Worm (Caenorhabditis elegans) whole organism, L4 larva: Measurements from ENCODE around the gene atg-2.
A peak's percentile ranks its signal among the peaks of the same experiment; 100 is the strongest.

Experiments used
- D1046.2 ChIP-seq: fragments of 200-800 bp; sonication (Bioruptor generic); IDR thresholded peaks from 2 replicates; pipeline ENCODE4 v1.3.6; 2022; ENCODE audit warnings: missing genetic modification characterization, missing compliant biosample characterization
- T20F7.1 ChIP-seq: fragments of 200-800 bp; sonication (Bioruptor generic); optimal IDR thresholded peaks from 2 replicates; lab custom pipeline; 2018; ENCODE audit warnings: mild to moderate bottlenecking, missing genetic modification characterization, missing compliant biosample characterization
- Y105C5A.15 ChIP-seq: fragments of 200-800 bp; sonication (Bioruptor generic); IDR thresholded peaks from 2 replicates; pipeline ENCODE4 v1.3.6; 2022; ENCODE audit warnings: missing genetic modification characterization, missing compliant biosample characterization
- Y75B8A.6 ChIP-seq: fragments of 200-800 bp; sonication (Bioruptor generic); IDR thresholded peaks from 2 replicates; pipeline ENCODE4 v1.3.6; 2022; ENCODE audit warnings: missing genetic modification reagents, missing genetic modification characterization, missing compliant biosample characterization
- ZK337.2 ChIP-seq: fragments of 200-800 bp; sonication (Bioruptor generic); IDR thresholded peaks from 2 replicates; pipeline ENCODE4 v1.3.6; 2022; ENCODE audit warnings: missing genetic modification reagents, missing genetic modification characterization, missing compliant biosample characterization
- aha-1 ChIP-seq: fragments of 150-350 bp; peaks from one replicate; lab custom pipeline; 2014; ENCODE audit warnings: missing biosample characterization, missing genetic modification characterization
- ceh-28 ChIP-seq: fragments of 150-350 bp; optimal IDR thresholded peaks from 2 replicates; lab custom pipeline; 2014; ENCODE audit warnings: missing biosample characterization, missing genetic modification reagents, missing genetic modification characterization
- ceh-82 ChIP-seq: sonication (generic microtip); optimal IDR thresholded peaks from 2 replicates; lab custom pipeline; 2017; ENCODE audit warnings: missing biosample characterization, missing genetic modification characterization
- daf-12 ChIP-seq: fragments of 150-350 bp; optimal IDR thresholded peaks from 2 replicates; lab custom pipeline; 2014; ENCODE audit warnings: missing biosample characterization, missing genetic modification reagents, missing genetic modification characterization
- daf-16 ChIP-seq, 3 experiments: sonication (generic microtip); optimal IDR thresholded peaks; 2 replicates each; lab custom pipeline; 2016 to 2017; ENCODE audit warnings: missing genetic modification characterization in 3 of 3, missing genetic modification reagents in 3 of 3, mild to moderate bottlenecking in 2 of 3, missing compliant biosample characterization in 2 of 3, missing biosample characterization in 1 of 3, moderate library complexity in 1 of 3
- daf-19 ChIP-seq: fragments of 200-800 bp; sonication (Bioruptor generic); conservative IDR thresholded peaks from 2 replicates; pipeline ENCODE4 v1.3.6; 2022; ENCODE audit warnings: missing genetic modification characterization, missing compliant biosample characterization
- dmd-6 ChIP-seq: fragments of 200-800 bp; sonication (Bioruptor generic); IDR thresholded peaks from 2 replicates; pipeline ENCODE4 v1.3.6; 2022; ENCODE audit warnings: missing genetic modification reagents, missing genetic modification characterization, missing compliant biosample characterization
- dve-1 ChIP-seq: sonication (generic microtip); optimal IDR thresholded peaks from 2 replicates; lab custom pipeline; 2017; ENCODE audit warnings: antibody characterized with exemption, mild to moderate bottlenecking, missing genetic modification characterization, missing compliant biosample characterization; ENCODE audit not compliant: insufficient read depth
- egl-43 ChIP-seq: fragments of 200-800 bp; sonication (Bioruptor generic); IDR thresholded peaks from 2 replicates; pipeline ENCODE4 v1.3.6; 2022; ENCODE audit warnings: missing genetic modification reagents, missing genetic modification characterization, missing compliant biosample characterization
- hlh-11 ChIP-seq: fragments of 200-800 bp; sonication (Bioruptor generic); optimal IDR thresholded peaks from 2 replicates; lab custom pipeline; 2018; ENCODE audit warnings: mild to moderate bottlenecking, missing genetic modification characterization, missing compliant biosample characterization
- hlh-30 ChIP-seq: sonication (generic microtip); optimal IDR thresholded peaks from 2 replicates; lab custom pipeline; 2017; ENCODE audit warnings: antibody characterized with exemption, mild to moderate bottlenecking, missing genetic modification characterization, missing compliant biosample characterization; ENCODE audit not compliant: insufficient read depth
- jun-1 ChIP-seq: fragments of 150-350 bp; optimal IDR thresholded peaks from 2 replicates; lab custom pipeline; 2014; ENCODE audit warnings: missing biosample characterization, missing genetic modification reagents, missing genetic modification characterization
- lsy-2 ChIP-seq, 2 experiments: fragments of 150-350 bp in 1 of 2; sonication (generic microtip) in 1 of 2; optimal IDR thresholded peaks; 2 replicates each; lab custom pipeline; 2014 to 2017; ENCODE audit warnings: missing biosample characterization in 2 of 2, missing genetic modification characterization in 2 of 2
- madf-9 ChIP-seq: fragments of 200-800 bp; sonication (Bioruptor generic); conservative IDR thresholded peaks from 2 replicates; pipeline ENCODE4 v1.3.6; 2022; ENCODE audit warnings: missing genetic modification reagents, missing genetic modification characterization, missing compliant biosample characterization
- mdl-1 ChIP-seq, 2 experiments: fragments of 150-350 bp in 1 of 2; sonication (generic microtip) in 1 of 2; optimal IDR thresholded peaks; 2 replicates each; lab custom pipeline; 2014 to 2017; ENCODE audit warnings: missing biosample characterization in 2 of 2, missing genetic modification characterization in 2 of 2
- mdt-29 ChIP-seq: fragments of 200-800 bp; sonication (Bioruptor generic); IDR thresholded peaks from 2 replicates; pipeline ENCODE4 v1.3.6; 2022; ENCODE audit warnings: missing genetic modification reagents, missing genetic modification characterization, missing compliant biosample characterization
- mep-1 ChIP-seq: fragments of 150-350 bp; sonication (generic microtip); optimal IDR thresholded peaks from 3 replicates; lab custom pipeline; 2014; ENCODE audit warnings: missing biosample characterization, missing genetic modification characterization
- mes-2 ChIP-seq: sonication (generic microtip); optimal IDR thresholded peaks from 2 replicates; lab custom pipeline; 2016; ENCODE audit warnings: missing genotype, mild to moderate bottlenecking, missing genetic modification characterization, missing compliant biosample characterization; ENCODE audit not compliant: poor library complexity, severe bottlenecking
- mxl-3 ChIP-seq: fragments of 200-800 bp; sonication (Bioruptor generic); optimal IDR thresholded peaks from 2 replicates; lab custom pipeline; 2018; ENCODE audit warnings: mild to moderate bottlenecking, missing genetic modification characterization, missing compliant biosample characterization
- nhr-10 ChIP-seq: fragments of 150-350 bp; optimal IDR thresholded peaks from 2 replicates; lab custom pipeline; 2014; ENCODE audit warnings: missing biosample characterization, missing genetic modification characterization
- nhr-102 ChIP-seq: sonication (generic microtip); optimal IDR thresholded peaks from 2 replicates; lab custom pipeline; 2016; ENCODE audit warnings: mild to moderate bottlenecking, missing genetic modification characterization, moderate library complexity, missing compliant biosample characterization
- nhr-111 ChIP-seq: fragments of 200-800 bp; sonication (Bioruptor generic); optimal IDR thresholded peaks from 2 replicates; lab custom pipeline; 2018; ENCODE audit warnings: mild to moderate bottlenecking, missing genetic modification characterization, missing compliant biosample characterization
- nhr-28 ChIP-seq: fragments of 150-350 bp; optimal IDR thresholded peaks from 2 replicates; lab custom pipeline; 2014; ENCODE audit warnings: missing biosample characterization, missing genetic modification characterization
- nhr-48 ChIP-seq: sonication (generic microtip); optimal IDR thresholded peaks from 2 replicates; lab custom pipeline; 2016; ENCODE audit warnings: mild to moderate bottlenecking, missing genetic modification characterization, missing compliant biosample characterization
- pqm-1 ChIP-seq: sonication (generic microtip); optimal IDR thresholded peaks from 2 replicates; lab custom pipeline; 2017; ENCODE audit warnings: missing biosample characterization, missing genetic modification characterization
- saeg-2 ChIP-seq: fragments of 200-800 bp; sonication (Bioruptor generic); IDR thresholded peaks from 2 replicates; pipeline ENCODE4 v1.3.6; 2022; ENCODE audit warnings: missing genetic modification reagents, missing genetic modification characterization, missing compliant biosample characterization
- sdz-12 ChIP-seq: fragments of 200-800 bp; sonication (Bioruptor generic); optimal IDR thresholded peaks from 2 replicates; lab custom pipeline; 2018; ENCODE audit warnings: mild to moderate bottlenecking, missing genetic modification characterization, missing compliant biosample characterization
- skn-1 ChIP-seq: fragments of 150-350 bp; optimal IDR thresholded peaks from 2 replicates; lab custom pipeline; 2014; ENCODE audit warnings: missing biosample characterization, missing genetic modification characterization
- spr-1 ChIP-seq: sonication (generic microtip); optimal IDR thresholded peaks from 2 replicates; lab custom pipeline; 2016; ENCODE audit warnings: mild to moderate bottlenecking, missing genetic modification characterization, missing compliant biosample characterization
- unc-62 ChIP-seq, 3 experiments: fragments of 150-350 bp in 1 of 3; sonication (generic microtip); optimal IDR thresholded peaks in 2 of 3; peaks in 1 of 3; 1 replicate in 1 of 3; 2 replicates in 2 of 3; lab custom pipeline; 2014 to 2017; ENCODE audit warnings: missing biosample characterization in 3 of 3, missing genetic modification characterization in 3 of 3, missing genetic modification reagents in 3 of 3, missing genotype in 1 of 3
- zfp-3 ChIP-seq: fragments of 200-800 bp; sonication (Bioruptor generic); conservative IDR thresholded peaks from 2 replicates; pipeline ENCODE4 v1.3.6; 2022; ENCODE audit warnings: missing genetic modification reagents, missing genetic modification characterization, missing compliant biosample characterization
- zip-2 ChIP-seq: fragments of 150-350 bp; optimal IDR thresholded peaks from 2 replicates; lab custom pipeline; 2014; ENCODE audit warnings: missing biosample characterization, missing genetic modification characterization

Gene atg-2

DNA sequence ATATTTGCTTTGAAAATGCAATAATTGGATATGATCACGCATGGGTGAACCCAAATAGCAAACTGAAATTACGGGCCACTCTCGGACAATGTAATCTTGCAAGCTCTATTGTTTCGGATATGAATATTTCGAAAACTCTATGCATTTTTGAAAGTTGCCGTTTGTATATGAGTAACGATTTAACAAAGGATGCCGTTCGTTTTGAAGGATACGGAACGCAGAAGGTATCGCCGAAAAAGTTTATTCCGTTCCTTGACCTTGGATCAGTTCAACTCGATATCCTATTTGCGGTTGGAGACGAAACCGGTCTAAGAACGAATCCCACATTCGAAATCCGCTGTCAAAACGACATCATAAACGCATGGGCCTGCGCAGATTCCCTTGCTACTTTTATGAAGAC is 6.5 kb downstream of the atg-2 start:
- TF ChIP-seq aha-1 (tag; lab: Kevin White, UChicago) (peak; percentile 96), daf-19 (GFP tag; lab: Robert Waterston, UW) (no peak), ceh-28 (tag; lab: Kevin White, UChicago) (no peak), Y105C5A.15 (GFP tag; lab: Robert Waterston, UW) (no peak), mdt-29 (no peak)

DNA sequence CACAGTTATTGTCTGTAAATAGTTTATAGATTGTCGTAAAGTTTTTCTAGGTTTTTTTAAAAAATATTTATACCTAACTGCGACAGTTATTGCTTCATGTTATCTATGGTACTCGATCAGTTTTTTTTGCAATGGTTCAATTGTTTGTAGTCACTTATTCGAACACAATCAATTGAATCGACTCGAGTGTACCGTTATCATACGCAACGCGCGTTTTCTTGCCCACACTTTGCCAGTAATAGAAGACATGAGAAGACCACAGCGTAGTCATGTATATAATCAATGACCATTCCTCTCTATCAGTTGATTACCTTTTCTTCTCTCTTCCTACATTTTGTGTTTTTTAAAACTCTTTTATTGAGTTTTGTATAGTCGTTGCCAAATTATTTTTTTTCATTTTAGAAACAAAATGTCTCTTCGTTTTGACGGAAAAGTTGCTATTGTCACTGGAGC is 11.5 kb downstream of the atg-2 start, which contains the start of gene dhs-28:
Gene dhs-28, plus strand, starts transcription at position 403 of the 453 bp plus-strand sequence.
- TF ChIP-seq mes-2 (tag; lab: Kevin White, UChicago) (peak; percentile 58), nhr-48 (tag; lab: Kevin White, UChicago) (peak; percentile 71), nhr-10 (peak; percentile 42), daf-16 (GFP tag; optimal IDR thresholded peaks at IDR 0.05; lab: Kevin White, UChicago) (no peak), daf-16 (tag; optimal IDR thresholded peaks at IDR 0.05; lab: Kevin White, UChicago) (peak; percentile 96), mdl-1 (tag; optimal IDR thresholded peaks at IDR 0.05; lab: Kevin White, UChicago) (peak in 1 of 2 experiments; percentile 60), sdz-12 (GFP tag; lab: Kevin White, UChicago) (no peak), jun-1 (peak; percentile 20), lsy-2 (tag; optimal IDR thresholded peaks at IDR 0.05; lab: Kevin White, UChicago) (peak in 1 of 2 experiments; percentile 36), mep-1 (peak; percentile 47), T20F7.1 (GFP tag; lab: Kevin White, UChicago) (peak; percentile 30), pqm-1 (tag; lab: Kevin White, UChicago) (peak; percentile 44), dve-1 (peak; percentile 45), saeg-2 (GFP tag; lab: Robert Waterston, UW) (no peak), hlh-11 (peak; percentile 71), D1046.2 (GFP tag; lab: Robert Waterston, UW) (no peak), aha-1 (tag; lab: Kevin White, UChicago) (peak; percentile 87), mxl-3 (peak; percentile 14), nhr-102 (tag; lab: Kevin White, UChicago) (peak; percentile 6), hlh-30 (tag; lab: Kevin White, UChicago) (peak; percentile 82), egl-43 (GFP tag; lab: Robert Waterston, UW) (no peak), nhr-28 (peak; percentile 98), ceh-82 (tag; lab: Kevin White, UChicago) (no peak), dmd-6 (peak; percentile 69)
- TF ChIP-seq, all 104 proteins: peak for 18

DNA sequence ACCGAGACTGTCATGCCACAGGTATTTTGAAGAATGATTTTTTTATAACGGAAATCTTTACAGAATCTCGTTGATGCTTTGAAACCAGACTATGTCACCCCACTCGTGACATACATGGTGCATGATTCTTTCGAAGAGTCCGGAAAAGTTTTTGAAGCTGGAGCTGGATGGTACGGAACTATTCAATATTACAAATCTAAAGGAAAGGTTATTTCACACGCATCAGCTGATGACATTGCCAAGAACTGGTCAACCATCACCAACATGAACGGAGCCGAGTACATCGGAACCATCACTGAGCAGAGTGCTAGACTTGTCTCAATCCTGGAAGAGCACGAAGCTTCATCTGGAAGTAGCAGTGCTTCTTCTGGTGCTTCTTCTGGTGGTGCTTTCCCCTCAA is 12.6 kb downstream of the atg-2 start:
- TF ChIP-seq zip-2 (no peak), unc-62 (GFP tag; optimal IDR thresholded peaks at IDR 0.05 in 1 of 2; lab: Kevin White, UChicago) (peak in 1 of 2 experiments; percentile 94), unc-62 (tag; optimal IDR thresholded peaks at IDR 0.05; lab: Kevin White, UChicago) (no peak), Y75B8A.6 (no peak)

DNA sequence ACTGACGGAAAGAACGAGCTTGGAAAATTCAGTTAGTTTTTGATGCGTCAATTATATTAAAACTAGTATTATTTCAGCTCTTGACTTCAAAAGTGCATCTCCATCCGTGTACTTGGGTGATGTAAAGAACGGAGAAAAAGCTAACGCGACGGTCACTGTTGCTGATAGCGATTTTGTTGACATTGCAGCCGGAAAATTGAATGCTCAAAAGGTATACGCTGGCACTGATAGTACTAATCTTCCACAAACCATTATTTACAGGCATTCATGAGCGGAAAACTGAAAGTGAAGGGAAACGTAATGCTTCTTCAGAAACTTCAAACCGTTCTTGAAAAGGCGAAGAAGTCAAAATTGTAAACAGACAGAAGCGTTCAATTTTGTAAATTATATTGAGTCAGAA is 13.1 kb downstream of the atg-2 start:
- TF ChIP-seq saeg-2 (GFP tag; lab: Robert Waterston, UW): no peak
- TF ChIP-seq daf-12 (tag; lab: Kevin White, UChicago): no peak
- TF ChIP-seq nhr-28: peak; percentile 61
- TF ChIP-seq daf-16 (GFP tag; optimal IDR thresholded peaks at IDR 0.05; lab: Kevin White, UChicago): no peak
- peak; percentile 95 for TF ChIP-seq daf-16 (tag; optimal IDR thresholded peaks at IDR 0.05; lab: Kevin White, UChicago)
- peak; percentile 21 for TF ChIP-seq dve-1
- TF ChIP-seq madf-9 (GFP tag; lab: Robert Waterston, UW): no peak
- no peak for TF ChIP-seq spr-1 (tag; lab: Kevin White, UChicago)
- no peak for TF ChIP-seq lsy-2 (tag; optimal IDR thresholded peaks at IDR 0.05; lab: Kevin White, UChicago)
- no peak for TF ChIP-seq zfp-3 (GFP tag; lab: Robert Waterston, UW)
- peak; percentile 72 for TF ChIP-seq pqm-1 (tag; lab: Kevin White, UChicago)
- peak; percentile 28 for TF ChIP-seq hlh-11
- TF ChIP-seq dmd-6: peak; percentile 38; the same call in 1 of the 2 replicates
- no peak for TF ChIP-seq ZK337.2 (GFP tag; lab: Robert Waterston, UW)
- TF ChIP-seq skn-1: no peak
- no peak for TF ChIP-seq nhr-111 (GFP tag; lab: Kevin White, UChicago)
